Fruit fly (Drosophila melanogaster): ENCODE measurements around the gene Acbp6.

dm6 chr3L:7130574-7130973 is 1.9 kb downstream of the Acbp6 start, which contains the start of gene Acbp3:
- TF ChIP-seq Sp1 (GFP tag; optimal IDR thresholded peaks at IDR 0.05) = no peak
- no peak for TF ChIP-seq dmrt93B (GFP tag; optimal IDR thresholded peaks at IDR 0.05)
- no peak for TF ChIP-seq foxo (GFP tag; optimal IDR thresholded peaks at IDR 0.05)
- TF ChIP-seq Jra (GFP tag; optimal IDR thresholded peaks at IDR 0.05) = no peak
- no peak for TF ChIP-seq dl (GFP tag; optimal IDR thresholded peaks at IDR 0.05; ENCODE audit: insufficient read depth in 1 of 2, partially characterized antibody in 2 of 2)
- no peak for TF ChIP-seq pan (optimal IDR thresholded peaks at IDR 0.05)
- TF ChIP-seq jim (GFP tag; optimal IDR thresholded peaks at IDR 0.05) = no peak
- TF ChIP-seq usp (GFP tag; optimal IDR thresholded peaks at IDR 0.05) = no peak
- no peak for TF ChIP-seq CrebA (GFP tag; optimal IDR thresholded peaks at IDR 0.05; ENCODE audit: borderline replicate concordance)
- no peak for TF ChIP-seq rgr (GFP tag; optimal IDR thresholded peaks at IDR 0.05)
- no peak for TF ChIP-seq OdsH (GFP tag; optimal IDR thresholded peaks at IDR 0.05)
- no peak for TF ChIP-seq brk (GFP tag; optimal IDR thresholded peaks at IDR 0.05)
- TF ChIP-seq Abd-B (GFP tag; optimal IDR thresholded peaks at IDR 0.05) = no peak

Measured in whole organism, wandering third instar larva.